Fruit fly (Drosophila melanogaster) whole organism, larva: ENCODE measurements around the gene Mst33A.

Experiments used
- noc ChIP-seq: fragments of 200-800 bp; sonication (Bioruptor generic); optimal IDR thresholded peaks from 3 replicates; lab custom pipeline; 2019; ENCODE audit warnings: missing biosample characterization, mild to moderate bottlenecking, missing genetic modification characterization, moderate library complexity

The Mst33A gene

DNA sequence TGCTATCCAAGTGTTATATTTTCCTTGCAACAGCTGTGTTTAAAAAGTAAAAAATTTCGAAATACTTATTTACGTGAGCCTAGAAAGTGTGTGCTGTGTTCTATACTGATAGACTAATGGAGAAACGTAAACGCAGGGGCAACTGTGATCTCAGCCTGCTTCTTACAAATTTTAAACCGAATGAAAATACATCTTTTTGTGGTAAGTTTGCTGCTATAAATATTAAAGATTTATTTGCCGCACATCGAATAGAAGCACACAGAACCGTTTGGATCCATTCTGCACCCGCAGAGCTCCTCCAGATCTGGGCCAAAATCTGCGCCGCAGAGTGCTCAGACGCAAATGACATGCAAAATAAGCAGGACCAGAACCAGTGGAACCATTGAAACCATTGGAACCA is at the start of gene Mst33A:
Gene Mst33A (minus strand): TSS at position 101 of the 400 bp plus-strand sequence.
- TF ChIP-seq noc (tag; lab: Kevin White, UChicago), result no peak

- TF ChIP-seq noc (tag; lab: Kevin White, UChicago), result no peak
These were observed 41.7 kb upstream of the Mst33A start for dm6 chr2L:11628292-11628691.

DNA sequence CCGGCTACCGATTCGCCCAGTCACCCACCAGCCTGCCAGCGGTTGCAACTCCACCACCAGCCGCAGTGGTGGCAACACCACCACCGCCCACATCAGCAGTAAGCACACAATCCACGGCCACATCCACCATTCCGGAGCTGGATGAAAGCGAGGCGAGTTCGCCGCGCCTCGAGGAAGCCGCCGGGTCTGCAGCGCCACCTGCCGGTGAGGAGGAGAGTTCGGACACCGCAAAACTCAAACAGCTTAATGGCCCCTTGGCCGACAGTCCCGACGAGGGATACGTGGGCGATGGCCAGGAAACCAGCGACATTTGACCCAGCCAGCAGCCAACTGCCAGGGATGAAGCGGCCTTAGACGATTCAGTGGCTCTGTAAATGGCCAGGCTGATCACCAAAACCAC is 37.6 kb upstream of the Mst33A start:
- TF ChIP-seq noc (tag; lab: Kevin White, UChicago), result no peak

dm6 chr2L:11611672-11612071 is 25.0 kb upstream of the Mst33A start, which contains the start of gene spag4:
TSS of gene spag4 (minus strand) at chr2L:11611772.
- no peak for TF ChIP-seq noc (tag; lab: Kevin White, UChicago)

dm6 chr2L:11591578-11591977 is 4.9 kb upstream of the Mst33A start, which contains the start of gene Acp33A:
TSS of gene Acp33A (minus strand) at chr2L:11591678.
- TF ChIP-seq noc (tag; lab: Kevin White, UChicago), result no peak

DNA sequence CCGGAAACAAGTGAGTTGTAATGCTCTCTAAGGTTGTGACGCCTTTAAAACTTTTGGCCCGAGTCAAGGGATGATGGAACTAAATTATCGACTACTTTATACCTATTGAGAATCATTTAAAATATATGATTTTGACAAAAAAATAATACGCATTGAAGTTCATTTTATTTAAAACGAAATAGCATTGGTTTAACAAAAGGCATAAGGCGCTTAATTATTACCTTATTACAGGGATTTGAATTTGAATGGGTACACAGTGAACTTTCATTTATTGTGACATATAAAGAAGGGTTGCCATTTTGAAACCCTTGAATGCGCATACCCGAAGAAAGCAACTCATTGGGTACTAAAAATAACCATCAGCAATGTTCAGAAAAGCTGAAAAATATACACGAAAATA is 2.4 kb upstream of the Mst33A start:
- TF ChIP-seq noc (tag; lab: Kevin White, UChicago), result no peak

dm6 chr2L:11581617-11582254 is 4.9 kb downstream of the Mst33A start, which contains the start of gene kek2:
TSS of gene kek2 (plus strand) at chr2L:11581937.
- no peak for TF ChIP-seq noc (tag; lab: Kevin White, UChicago)

- no peak for TF ChIP-seq noc (tag; lab: Kevin White, UChicago)
These were observed 32.8 kb downstream of the Mst33A start for dm6 chr2L:11553825-11554224.

DNA sequence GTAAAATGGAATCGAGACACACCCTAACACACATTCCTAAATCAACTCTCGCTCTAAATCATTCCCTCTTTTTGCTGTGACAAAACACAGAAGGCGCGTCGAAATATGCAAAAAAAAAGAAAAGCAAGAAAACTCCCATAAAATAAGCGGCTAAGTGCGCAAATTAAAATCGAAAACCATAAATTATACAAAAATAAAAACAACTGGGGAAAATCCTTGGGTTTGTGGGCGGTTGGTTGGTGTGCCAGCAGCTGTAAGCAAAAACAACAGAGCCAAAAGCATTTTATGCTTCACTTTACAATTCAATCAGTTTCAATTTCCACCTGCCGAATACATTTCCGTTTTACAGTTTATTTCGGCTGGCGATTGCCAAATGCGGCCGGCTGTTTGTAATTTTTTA is 50.8 kb downstream of the Mst33A start, which contains the start of gene CG43438:
Gene CG43438 (plus strand): TSS at position 301 of the 400 bp plus-strand sequence.
- no peak for TF ChIP-seq noc (tag; lab: Kevin White, UChicago)
